Worm (Caenorhabditis elegans) whole organism, L3 larva: ENCODE results near the gene smrc-1.

Experiments
- R02D3.7 ChIP-seq: fragments of 150-350 bp; optimal IDR thresholded peaks from 2 replicates; lab custom pipeline; 2014; ENCODE audit warnings: missing biosample characterization, missing genetic modification characterization
- ZK546.5 ChIP-seq: sonication (generic microtip); optimal IDR thresholded peaks from 2 replicates; lab custom pipeline; 2017; ENCODE audit warnings: missing biosample characterization, missing genetic modification characterization
- aly-2 ChIP-seq: fragments of 150-350 bp; optimal IDR thresholded peaks from 2 replicates; lab custom pipeline; 2014; ENCODE audit warnings: missing biosample characterization, missing genetic modification characterization
- ama-1 ChIP-seq: fragments of 150-350 bp; optimal IDR thresholded peaks from 2 replicates; lab custom pipeline; 2018
- ceh-16 ChIP-seq: sonication (generic microtip); optimal IDR thresholded peaks from 2 replicates; lab custom pipeline; 2017; ENCODE audit warnings: missing biosample characterization, missing genetic modification characterization
- ceh-28 ChIP-seq: fragments of 150-350 bp; optimal IDR thresholded peaks from 2 replicates; lab custom pipeline; 2014; ENCODE audit warnings: missing biosample characterization, missing genetic modification reagents, missing genetic modification characterization
- ceh-82 ChIP-seq: fragments of 150-350 bp; optimal IDR thresholded peaks from 2 replicates; lab custom pipeline; 2014; ENCODE audit warnings: missing biosample characterization, missing genetic modification characterization
- ceh-9 ChIP-seq: sonication (generic microtip); optimal IDR thresholded peaks from 2 replicates; lab custom pipeline; 2018; ENCODE audit warnings: missing biosample characterization, missing genetic modification characterization
- daf-12 ChIP-seq: fragments of 150-350 bp; optimal IDR thresholded peaks from 2 replicates; lab custom pipeline; 2014; ENCODE audit warnings: missing biosample characterization, missing genetic modification reagents, missing genetic modification characterization
- egl-27 ChIP-seq: sonication (generic microtip); optimal IDR thresholded peaks from 4 replicates; lab custom pipeline; 2017; ENCODE audit warnings: missing biosample characterization, missing genetic modification reagents, missing genetic modification characterization
- egl-5 ChIP-seq: fragments of 150-350 bp; optimal IDR thresholded peaks from 2 replicates; lab custom pipeline; 2017; ENCODE audit warnings: missing biosample characterization, missing genetic modification reagents, missing genetic modification characterization, inconsistent platforms
- elt-1 ChIP-seq: fragments of 150-350 bp; optimal IDR thresholded peaks from 2 replicates; lab custom pipeline; 2014; ENCODE audit warnings: missing biosample characterization, missing genetic modification characterization
- elt-2 ChIP-seq: sonication (generic microtip); optimal IDR thresholded peaks from 2 replicates; lab custom pipeline; 2016; ENCODE audit warnings: missing genetic modification reagents, mild to moderate bottlenecking, missing genetic modification characterization, missing compliant biosample characterization
- elt-3 ChIP-seq, 3 experiments: fragments of 150-350 bp in 1 of 3; sonication (generic microtip) in 2 of 3; optimal IDR thresholded peaks; 2 replicates in 2 of 3; 4 replicates in 1 of 3; lab custom pipeline; 2014 to 2017; ENCODE audit warnings: missing biosample characterization in 3 of 3, missing genetic modification characterization in 3 of 3
- eor-1 ChIP-seq, 2 experiments: fragments of 150-350 bp; optimal IDR thresholded peaks; 2 replicates each; lab custom pipeline; 2014 to 2018; ENCODE audit warnings: missing biosample characterization in 2 of 2, missing genetic modification characterization in 2 of 2
- fkh-10 ChIP-seq: sonication (generic microtip); optimal IDR thresholded peaks from 2 replicates; lab custom pipeline; 2017; ENCODE audit warnings: missing biosample characterization, missing genetic modification reagents, missing genetic modification characterization
- fkh-2 ChIP-seq: fragments of 150-350 bp; optimal IDR thresholded peaks from 2 replicates; lab custom pipeline; 2014; ENCODE audit warnings: missing biosample characterization, missing genetic modification reagents, missing genetic modification characterization
- fos-1 ChIP-seq: fragments of 150-350 bp; optimal IDR thresholded peaks from 2 replicates; lab custom pipeline; 2014; ENCODE audit warnings: missing biosample characterization, missing genetic modification characterization
- hmg-11 ChIP-seq: sonication (generic microtip); optimal IDR thresholded peaks from 2 replicates; lab custom pipeline; 2016; ENCODE audit warnings: missing genetic modification characterization, missing compliant biosample characterization
- jun-1 ChIP-seq: fragments of 150-350 bp; optimal IDR thresholded peaks from 2 replicates; lab custom pipeline; 2014; ENCODE audit warnings: missing biosample characterization, missing genetic modification reagents, missing genetic modification characterization
- lin-15B ChIP-seq: fragments of 150-350 bp; optimal IDR thresholded peaks from 2 replicates; lab custom pipeline; 2014; ENCODE audit warnings: missing biosample characterization, missing genetic modification characterization
- lsy-12 ChIP-seq: sonication (generic microtip); optimal IDR thresholded peaks from 2 replicates; lab custom pipeline; 2016; ENCODE audit warnings: mild to moderate bottlenecking, missing genetic modification characterization, missing compliant biosample characterization
- mdl-1 ChIP-seq: fragments of 150-350 bp; optimal IDR thresholded peaks from 2 replicates; lab custom pipeline; 2014; ENCODE audit warnings: missing biosample characterization, missing genetic modification characterization
- nfya-1 ChIP-seq: sonication (generic microtip); optimal IDR thresholded peaks from 2 replicates; lab custom pipeline; 2017; ENCODE audit warnings: missing genetic modification characterization, mild to moderate bottlenecking, missing compliant biosample characterization, antibody characterized with exemption, moderate library complexity; ENCODE audit not compliant: insufficient read depth
- nhr-11 ChIP-seq: fragments of 150-350 bp; optimal IDR thresholded peaks from 2 replicates; lab custom pipeline; 2014; ENCODE audit warnings: missing biosample characterization, missing genetic modification characterization
- nhr-12 ChIP-seq: fragments of 150-350 bp; optimal IDR thresholded peaks from 2 replicates; lab custom pipeline; 2014; ENCODE audit warnings: missing biosample characterization, missing genetic modification characterization
- nhr-23 ChIP-seq: fragments of 150-350 bp; optimal IDR thresholded peaks from 2 replicates; lab custom pipeline; 2014; ENCODE audit warnings: missing biosample characterization, missing genetic modification reagents, missing genetic modification characterization
- nhr-237 ChIP-seq: fragments of 150-350 bp; optimal IDR thresholded peaks from 2 replicates; lab custom pipeline; 2014; ENCODE audit warnings: missing biosample characterization, missing genetic modification characterization
- nhr-43 ChIP-seq: sonication (generic microtip); optimal IDR thresholded peaks from 2 replicates; lab custom pipeline; 2016; ENCODE audit warnings: mild to moderate bottlenecking, missing genetic modification characterization, missing compliant biosample characterization; ENCODE audit not compliant: poor library complexity, severe bottlenecking
- nhr-67 ChIP-seq: fragments of 150-350 bp; optimal IDR thresholded peaks from 2 replicates; lab custom pipeline; 2014; ENCODE audit warnings: missing biosample characterization, missing genetic modification characterization
- nhr-76 ChIP-seq: fragments of 150-350 bp; sonication (generic microtip); optimal IDR thresholded peaks from 5 replicates; lab custom pipeline; 2014; ENCODE audit warnings: missing biosample characterization, missing genetic modification characterization
- nhr-77 ChIP-seq: fragments of 150-350 bp; optimal IDR thresholded peaks from 2 replicates; lab custom pipeline; 2014; ENCODE audit warnings: missing biosample characterization, missing genetic modification characterization
- pha-4 ChIP-seq: fragments of 150-350 bp; optimal IDR thresholded peaks from 2 replicates; lab custom pipeline; 2014; ENCODE audit warnings: missing biosample characterization, missing genetic modification reagents, missing genetic modification characterization
- pqm-1 ChIP-seq: fragments of 150-350 bp; optimal IDR thresholded peaks from 2 replicates; lab custom pipeline; 2017; ENCODE audit warnings: missing biosample characterization, missing genetic modification characterization, inconsistent platforms
- sea-2 ChIP-seq: fragments of 150-350 bp; sonication (generic microtip); optimal IDR thresholded peaks from 4 replicates; lab custom pipeline; 2014; ENCODE audit warnings: missing biosample characterization, missing genetic modification reagents, missing genetic modification characterization
- skn-1 ChIP-seq: fragments of 150-350 bp; optimal IDR thresholded peaks from 2 replicates; lab custom pipeline; 2014; ENCODE audit warnings: missing biosample characterization, missing genetic modification characterization
- snpc-4 ChIP-seq: fragments of 150-350 bp; optimal IDR thresholded peaks from 2 replicates; lab custom pipeline; 2014; ENCODE audit warnings: missing biosample characterization, missing genetic modification characterization
- tbx-2 ChIP-seq: sonication (generic microtip); optimal IDR thresholded peaks from 2 replicates; lab custom pipeline; 2016; ENCODE audit warnings: mild to moderate bottlenecking, missing genetic modification characterization, missing compliant biosample characterization
- unc-39 ChIP-seq: sonication (generic microtip); optimal IDR thresholded peaks from 4 replicates; lab custom pipeline; 2017; ENCODE audit warnings: missing biosample characterization, missing genetic modification characterization
- unc-62 ChIP-seq: fragments of 150-350 bp; sonication (generic microtip); optimal IDR thresholded peaks from 4 replicates; lab custom pipeline; 2014; ENCODE audit warnings: missing biosample characterization, missing genetic modification reagents, missing genetic modification characterization
- zag-1 ChIP-seq: fragments of 150-350 bp; optimal IDR thresholded peaks from 2 replicates; lab custom pipeline; 2014; ENCODE audit warnings: missing biosample characterization, missing genetic modification characterization
- ztf-11 ChIP-seq: fragments of 150-350 bp; optimal IDR thresholded peaks from 2 replicates; lab custom pipeline; 2014; ENCODE audit warnings: missing biosample characterization, missing genetic modification characterization

Gene smrc-1

ce11 chrIII:6420995-6421404, 30.3 kb downstream of the smrc-1 start (continued):
- no peak for TF ChIP-seq ceh-16
- peak; percentile 30 for TF ChIP-seq nhr-11
- TF ChIP-seq nfya-1 (tag; lab: Kevin White, UChicago): peak; percentile 78
- TF ChIP-seq eor-1 (tag; optimal IDR thresholded peaks at IDR 0.05; lab: Kevin White, UChicago): peak in 1 of 2 experiments; percentile 21
- no peak for TF ChIP-seq ceh-9
- no peak for TF ChIP-seq ztf-11
- no peak for TF ChIP-seq aly-2
- peak; percentile 9 for TF ChIP-seq elt-1 (tag; lab: Kevin White, UChicago)
- TF ChIP-seq unc-39 (tag; lab: Kevin White, UChicago): no peak
- TF ChIP-seq nhr-43 (tag; lab: Kevin White, UChicago): peak; percentile 96
- TF ChIP-seq elt-3 (tag; optimal IDR thresholded peaks at IDR 0.05; lab: Kevin White, UChicago): peak in 2 of 3 experiments; percentile 19 to 34
- no peak for TF ChIP-seq daf-12 (tag; lab: Kevin White, UChicago)
- no peak for TF ChIP-seq nhr-12
- peak; percentile 79 for TF ChIP-seq tbx-2 (tag; lab: Kevin White, UChicago)
- TF ChIP-seq nhr-77: peak; percentile 30
- peak; percentile 35 for TF ChIP-seq snpc-4 (tag; lab: Kevin White, UChicago)
- TF ChIP-seq nhr-23 (tag; lab: Kevin White, UChicago): peak; percentile 97
- TF ChIP-seq R02D3.7 (tag; lab: Kevin White, UChicago): peak; percentile 65
- peak; percentile 22 for TF ChIP-seq ceh-82

ce11 chrIII:6421473-6421872, 30.7 kb downstream of the smrc-1 start:
- TF ChIP-seq nhr-12: no peak
- no peak for TF ChIP-seq skn-1
- TF ChIP-seq egl-5 (tag; lab: Kevin White, UChicago): no peak
- TF ChIP-seq fos-1 (tag; lab: Kevin White, UChicago): no peak
- TF ChIP-seq R02D3.7 (tag; lab: Kevin White, UChicago): no peak
- TF ChIP-seq nhr-11: no peak
- no peak for TF ChIP-seq nhr-237

- TF ChIP-seq lin-15B (tag; lab: Kevin White, UChicago): no peak
- TF ChIP-seq elt-2 (tag; lab: Kevin White, UChicago): peak; percentile 91
- TF ChIP-seq pha-4: peak; percentile 19
- TF ChIP-seq pqm-1: peak; percentile 89
- TF ChIP-seq elt-3 (tag; optimal IDR thresholded peaks at IDR 0.05; lab: Kevin White, UChicago): peak in 1 of 3 experiments; percentile 3
- no peak for TF ChIP-seq nhr-67 (tag; lab: Kevin White, UChicago)
- peak; percentile 72 for TF ChIP-seq nhr-43 (tag; lab: Kevin White, UChicago)
- TF ChIP-seq mdl-1 (tag; lab: Kevin White, UChicago): peak; percentile 47
These were observed 31.3 kb downstream of the smrc-1 start for ce11 chrIII:6421973-6422511.

ce11 chrIII:6422721-6423120, 32.0 kb downstream of the smrc-1 start:
- TF ChIP-seq lin-15B (tag; lab: Kevin White, UChicago) (no peak), skn-1 (no peak), lsy-12 (peak; percentile 2), nfya-1 (tag; lab: Kevin White, UChicago) (no peak), nhr-237 (no peak), ceh-16 (no peak), ZK546.5 (tag; lab: Kevin White, UChicago) (no peak), zag-1 (tag; lab: Kevin White, UChicago) (no peak), egl-5 (tag; lab: Kevin White, UChicago) (no peak), nhr-11 (no peak), nhr-23 (tag; lab: Kevin White, UChicago) (no peak), ceh-9 (no peak), ceh-28 (tag; lab: Kevin White, UChicago) (no peak), elt-1 (tag; lab: Kevin White, UChicago) (peak; percentile 14), daf-12 (tag; lab: Kevin White, UChicago) (no peak), nhr-76 (tag; lab: Kevin White, UChicago) (no peak), eor-1 (tag; optimal IDR thresholded peaks at IDR 0.05; lab: Kevin White, UChicago) (no peak), sea-2 (GFP tag; lab: Kevin White, UChicago) (no peak), mdl-1 (tag; lab: Kevin White, UChicago) (no peak), pha-4 (no peak), fkh-10 (GFP tag; lab: Kevin White, UChicago) (no peak), pqm-1 (peak; percentile 85), fkh-2 (tag; lab: Kevin White, UChicago) (no peak), nhr-12 (no peak), hmg-11 (tag; lab: Kevin White, UChicago) (no peak), ztf-11 (no peak), snpc-4 (tag; lab: Kevin White, UChicago) (no peak), egl-27 (tag; lab: Kevin White, UChicago) (no peak), unc-62 (GFP tag; lab: Kevin White, UChicago) (no peak), elt-2 (tag; lab: Kevin White, UChicago) (peak; percentile 34), ama-1 (lab: Kevin White, UChicago) (no peak), jun-1 (peak; percentile 10)
